Worm (Caenorhabditis elegans) whole organism, mixed stage, embryonic: Measurements from ENCODE around the gene col-117.

Experiments used
- ces-1 ChIP-seq: fragments of 150-350 bp; optimal IDR thresholded peaks from 2 replicates; lab custom pipeline; 2014; ENCODE audit warnings: missing biosample characterization, missing genetic modification reagents, missing genetic modification characterization
- hlh-1 ChIP-seq: fragments of 150-350 bp; optimal IDR thresholded peaks from 2 replicates; lab custom pipeline; 2014; ENCODE audit warnings: missing biosample characterization, missing genetic modification reagents, missing genetic modification characterization
- mep-1 ChIP-seq: fragments of 150-350 bp; optimal IDR thresholded peaks from 2 replicates; lab custom pipeline; 2017; ENCODE audit warnings: missing biosample characterization, missing genetic modification reagents, missing genetic modification characterization, inconsistent platforms
- nhr-12 ChIP-seq: fragments of 150-350 bp; optimal IDR thresholded peaks from 2 replicates; lab custom pipeline; 2014; ENCODE audit warnings: missing biosample characterization, missing genetic modification characterization
- nhr-2 ChIP-seq: fragments of 150-350 bp; optimal IDR thresholded peaks from 2 replicates; lab custom pipeline; 2014; ENCODE audit warnings: missing biosample characterization, missing genetic modification characterization
- nhr-28 ChIP-seq: fragments of 150-350 bp; optimal IDR thresholded peaks from 2 replicates; lab custom pipeline; 2014; ENCODE audit warnings: missing biosample characterization, missing genetic modification characterization
- pha-4 ChIP-seq: fragments of 150-350 bp; optimal IDR thresholded peaks from 2 replicates; lab custom pipeline; 2018; ENCODE audit warnings: missing biosample characterization, missing genetic modification reagents, missing genetic modification characterization
- sem-2 ChIP-seq: fragments of 200-800 bp; sonication (Bioruptor generic); optimal IDR thresholded peaks from 2 replicates; lab custom pipeline; 2018; ENCODE audit warnings: mild to moderate bottlenecking, missing genetic modification characterization, missing compliant biosample characterization
- snpc-4 ChIP-seq: fragments of 150-350 bp; optimal IDR thresholded peaks from 2 replicates; lab custom pipeline; 2014; ENCODE audit warnings: missing biosample characterization, missing genetic modification characterization
- unc-39 ChIP-seq: fragments of 150-350 bp; optimal IDR thresholded peaks from 2 replicates; lab custom pipeline; 2014; ENCODE audit warnings: missing biosample characterization, missing genetic modification characterization
- zip-8 ChIP-seq: fragments of 150-350 bp; optimal IDR thresholded peaks from 2 replicates; lab custom pipeline; 2014; ENCODE audit warnings: missing biosample characterization, missing genetic modification characterization

DNA sequence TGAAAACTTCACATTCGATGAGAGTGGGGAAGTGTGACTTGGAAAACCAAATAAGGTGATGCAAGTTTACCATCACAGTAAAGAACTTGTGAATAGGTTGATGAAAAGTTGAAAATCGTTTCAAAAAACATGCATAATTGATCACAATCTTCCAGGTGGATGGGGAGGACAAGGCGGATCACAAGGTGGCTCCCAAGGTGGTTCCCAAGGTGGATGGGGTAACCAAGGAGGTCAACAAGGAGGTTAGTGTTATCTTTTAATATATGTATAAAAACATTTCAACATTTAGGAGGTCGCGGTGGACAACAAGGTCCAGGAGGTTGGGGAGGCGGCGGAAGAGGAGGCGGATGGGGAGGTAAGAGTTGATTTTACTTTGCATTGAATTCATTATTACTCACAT is 6.4 kb downstream of the col-117 start, which contains the start of gene T28C6.10:
- no peak for TF ChIP-seq snpc-4
- no peak for TF ChIP-seq zip-8 (tag; lab: Kevin White, UChicago)
- TF ChIP-seq mep-1, result no peak
- no peak for TF ChIP-seq nhr-12 (tag; lab: Kevin White, UChicago)
- no peak for TF ChIP-seq unc-39 (tag; lab: Kevin White, UChicago)
- TF ChIP-seq sem-2, result no peak
- TF ChIP-seq nhr-2, result no peak
- TF ChIP-seq pha-4, result no peak
- TF ChIP-seq hlh-1, result no peak
- TF ChIP-seq nhr-28 (tag; lab: Kevin White, UChicago), result no peak
- no peak for TF ChIP-seq ces-1 (GFP tag; lab: Kevin White, UChicago)
